Worm (Caenorhabditis elegans) whole organism, young adult: ENCODE results near the gene glb-6.

Source experiments
- B0019.2 ChIP-seq: fragments of 200-800 bp; sonication (Bioruptor generic); conservative IDR thresholded peaks from 2 replicates; pipeline ENCODE4 v1.3.6; 2022; ENCODE audit warnings: missing genetic modification reagents, missing genetic modification characterization, missing compliant biosample characterization
- B0035.1 ChIP-seq: sonication (generic microtip); optimal IDR thresholded peaks from 2 replicates; lab custom pipeline; 2016; ENCODE audit warnings: missing genetic modification characterization, mild to moderate bottlenecking, missing compliant biosample characterization, missing genotype, missing genetic modification reagents
- B0336.3 ChIP-seq: fragments of 200-800 bp; sonication (Bioruptor generic); IDR thresholded peaks from 2 replicates; pipeline ENCODE4 v1.3.6; 2022; ENCODE audit warnings: missing genetic modification characterization, missing compliant biosample characterization
- C17E4.6 ChIP-seq: fragments of 200-800 bp; sonication (Bioruptor generic); IDR thresholded peaks from 2 replicates; pipeline ENCODE4 v1.3.6; 2022; ENCODE audit warnings: missing genetic modification reagents, missing genetic modification characterization, missing compliant biosample characterization
- F10E7.11 ChIP-seq: sonication (generic microtip); optimal IDR thresholded peaks from 2 replicates; lab custom pipeline; 2017; ENCODE audit warnings: mild to moderate bottlenecking, missing genetic modification characterization, moderate library complexity, missing compliant biosample characterization
- F23B12.7 ChIP-seq: sonication (generic microtip); optimal IDR thresholded peaks from 2 replicates; lab custom pipeline; 2017; ENCODE audit warnings: missing genetic modification characterization, mild to moderate bottlenecking, missing compliant biosample characterization, antibody characterized with exemption, moderate library complexity; ENCODE audit not compliant: insufficient read depth
- F33H1.4 ChIP-seq: fragments of 200-800 bp; sonication (Bioruptor generic); IDR thresholded peaks from 2 replicates; pipeline ENCODE4 v1.3.6; 2022; ENCODE audit warnings: missing genetic modification reagents, missing genetic modification characterization, missing compliant biosample characterization
- F49E8.2 ChIP-seq: sonication (generic microtip); optimal IDR thresholded peaks from 3 replicates; lab custom pipeline; 2017; ENCODE audit warnings: missing genetic modification characterization, mild to moderate bottlenecking, missing compliant biosample characterization, antibody characterized with exemption, moderate library complexity; ENCODE audit not compliant: insufficient read depth
- F57A8.1 ChIP-seq: fragments of 200-800 bp; sonication (Bioruptor generic); optimal IDR thresholded peaks from 2 replicates; lab custom pipeline; 2018; ENCODE audit warnings: mild to moderate bottlenecking, missing genetic modification characterization, moderate library complexity, missing compliant biosample characterization
- F57C9.4 ChIP-seq: sonication (generic microtip); optimal IDR thresholded peaks from 2 replicates; lab custom pipeline; 2017; ENCODE audit warnings: mild to moderate bottlenecking, missing genetic modification characterization, missing compliant biosample characterization
- K11D2.4 ChIP-seq: fragments of 200-800 bp; sonication (Bioruptor generic); IDR thresholded peaks from 2 replicates; pipeline ENCODE4 v1.3.6; 2022; ENCODE audit warnings: missing genetic modification reagents, missing genetic modification characterization, missing compliant biosample characterization
- T07F8.4 ChIP-seq: sonication (generic microtip); optimal IDR thresholded peaks from 2 replicates; lab custom pipeline; 2016; ENCODE audit warnings: mild to moderate bottlenecking, missing genetic modification characterization, moderate library complexity, missing compliant biosample characterization
- T26A5.8 ChIP-seq: sonication (generic microtip); optimal IDR thresholded peaks from 2 replicates; lab custom pipeline; 2016; ENCODE audit warnings: missing genetic modification characterization, missing compliant biosample characterization
- Y53F4B.3 ChIP-seq: fragments of 200-800 bp; sonication (Bioruptor generic); IDR thresholded peaks from 2 replicates; pipeline ENCODE4 v1.3.6; 2022; ENCODE audit warnings: missing genetic modification reagents, missing genetic modification characterization, missing compliant biosample characterization
- Y53G8AR.9 ChIP-seq: fragments of 200-800 bp; sonication (Bioruptor generic); conservative IDR thresholded peaks from 2 replicates; pipeline ENCODE4 v1.3.6; 2022; ENCODE audit warnings: missing genetic modification reagents, missing genetic modification characterization, missing compliant biosample characterization
- Y67H2A.10 ChIP-seq: fragments of 200-800 bp; sonication (Bioruptor generic); conservative IDR thresholded peaks from 2 replicates; pipeline ENCODE4 v1.3.6; 2022; ENCODE audit warnings: missing genetic modification reagents, missing genetic modification characterization, missing compliant biosample characterization
- Y95B8A.8 ChIP-seq: fragments of 200-800 bp; sonication (Bioruptor generic); IDR thresholded peaks from 2 replicates; pipeline ENCODE4 v1.3.6; 2022; ENCODE audit warnings: missing genetic modification reagents, missing genetic modification characterization, missing compliant biosample characterization
- ZK185.1 ChIP-seq: sonication (generic microtip); optimal IDR thresholded peaks from 2 replicates; lab custom pipeline; 2016; ENCODE audit warnings: mild to moderate bottlenecking, missing genetic modification characterization, missing compliant biosample characterization; ENCODE audit not compliant: poor library complexity, severe bottlenecking
- akir-1 ChIP-seq: fragments of 200-800 bp; sonication (Bioruptor generic); optimal IDR thresholded peaks from 2 replicates; lab custom pipeline; 2018; ENCODE audit warnings: mild to moderate bottlenecking, missing genetic modification characterization, moderate library complexity, missing compliant biosample characterization
- ama-1 ChIP-seq, 3 experiments: fragments of 150-350 bp in 1 of 3; sonication (generic microtip) in 2 of 3; optimal IDR thresholded peaks; 2 replicates each; lab custom pipeline; 2014 to 2018; ENCODE audit warnings: missing biosample characterization in 2 of 3, missing genetic modification characterization in 2 of 3, missing genetic modification reagents in 2 of 3
- atf-7 ChIP-seq: sonication (generic microtip); optimal IDR thresholded peaks from 2 replicates; lab custom pipeline; 2017; ENCODE audit warnings: mild to moderate bottlenecking, missing genetic modification characterization, missing compliant biosample characterization
- attf-6 ChIP-seq: fragments of 200-800 bp; sonication (Bioruptor generic); IDR thresholded peaks from 2 replicates; pipeline ENCODE4 v1.3.6; 2022; ENCODE audit warnings: missing genetic modification reagents, missing genetic modification characterization, missing compliant biosample characterization
- ccch-3 ChIP-seq: fragments of 200-800 bp; sonication (Bioruptor generic); optimal IDR thresholded peaks from 2 replicates; lab custom pipeline; 2018; ENCODE audit warnings: mild to moderate bottlenecking, missing genetic modification characterization, missing compliant biosample characterization
- die-1 ChIP-seq: sonication (generic microtip); optimal IDR thresholded peaks from 2 replicates; lab custom pipeline; 2016; ENCODE audit warnings: missing genotype, mild to moderate bottlenecking, missing genetic modification characterization, missing compliant biosample characterization
- dpl-1 ChIP-seq: fragments of 150-350 bp; optimal IDR thresholded peaks from 2 replicates; lab custom pipeline; 2014; ENCODE audit warnings: missing biosample characterization, missing genetic modification reagents, missing genetic modification characterization
- efl-1 ChIP-seq: fragments of 150-350 bp; optimal IDR thresholded peaks from 2 replicates; lab custom pipeline; 2014; ENCODE audit warnings: missing biosample characterization, missing genetic modification reagents, missing genetic modification characterization
- hlh-12 ChIP-seq: sonication (generic microtip); optimal IDR thresholded peaks from 2 replicates; lab custom pipeline; 2016; ENCODE audit warnings: missing genetic modification characterization, missing compliant biosample characterization
- hmg-1.2 ChIP-seq: fragments of 200-800 bp; sonication (Bioruptor generic); IDR thresholded peaks from 2 replicates; pipeline ENCODE4 v1.3.6; 2022; ENCODE audit warnings: missing genetic modification reagents, missing genetic modification characterization, missing compliant biosample characterization
- let-526 ChIP-seq: fragments of 200-800 bp; sonication (Bioruptor generic); IDR thresholded peaks from 2 replicates; pipeline ENCODE4 v1.3.6; 2022; ENCODE audit warnings: missing genetic modification reagents, missing genetic modification characterization, missing compliant biosample characterization
- lin-35 ChIP-seq, 3 experiments: fragments of 150-350 bp in 2 of 3; sonication (generic microtip) in 1 of 3; optimal IDR thresholded peaks; 2 replicates each; lab custom pipeline; 2014 to 2018; ENCODE audit warnings: missing biosample characterization in 3 of 3, missing genetic modification characterization in 3 of 3, missing genetic modification reagents in 3 of 3
- lin-54 ChIP-seq: fragments of 200-800 bp; sonication (Bioruptor generic); optimal IDR thresholded peaks from 2 replicates; lab custom pipeline; 2018; ENCODE audit warnings: mild to moderate bottlenecking, missing genetic modification characterization, missing compliant biosample characterization
- lsl-1 ChIP-seq: fragments of 200-800 bp; sonication (Bioruptor generic); optimal IDR thresholded peaks from 2 replicates; lab custom pipeline; 2018; ENCODE audit warnings: mild to moderate bottlenecking, missing genetic modification characterization, moderate library complexity, missing compliant biosample characterization
- nfya-1 ChIP-seq: sonication (generic microtip); optimal IDR thresholded peaks from 2 replicates; lab custom pipeline; 2017; ENCODE audit warnings: antibody characterized with exemption, missing compliant biosample characterization, missing genetic modification characterization, borderline replicate concordance; ENCODE audit not compliant: insufficient read depth
- nfya-2 ChIP-seq: fragments of 200-800 bp; sonication (Bioruptor generic); IDR thresholded peaks from 2 replicates; pipeline ENCODE4 v1.3.6; 2022; ENCODE audit warnings: missing genetic modification reagents, missing genetic modification characterization, missing compliant biosample characterization
- nfyb-1 ChIP-seq: fragments of 200-800 bp; sonication (Bioruptor generic); IDR thresholded peaks from 2 replicates; pipeline ENCODE4 v1.3.6; 2022; ENCODE audit warnings: missing genetic modification reagents, missing genetic modification characterization, missing compliant biosample characterization
- nhr-120 ChIP-seq: fragments of 200-800 bp; sonication (Bioruptor generic); IDR thresholded peaks from 2 replicates; pipeline ENCODE4 v1.3.6; 2022; ENCODE audit warnings: missing genetic modification characterization, missing compliant biosample characterization
- pha-4 ChIP-seq: fragments of 150-350 bp; sonication (generic microtip); optimal IDR thresholded peaks from 2 replicates; lab custom pipeline; 2014; ENCODE audit warnings: missing biosample characterization, missing genetic modification reagents, missing genetic modification characterization
- snpc-1.1 ChIP-seq: sonication (generic microtip); optimal IDR thresholded peaks from 2 replicates; lab custom pipeline; 2017; ENCODE audit warnings: missing genetic modification characterization, mild to moderate bottlenecking, missing compliant biosample characterization, antibody characterized with exemption, moderate library complexity, missing genotype, missing genetic modification reagents; ENCODE audit not compliant: insufficient read depth
- tbp1 ChIP-seq: fragments of 200-800 bp; sonication (Bioruptor generic); optimal IDR thresholded peaks from 2 replicates; lab custom pipeline; 2018; ENCODE audit warnings: mild to moderate bottlenecking, missing genetic modification characterization, missing compliant biosample characterization
- tbx-9 ChIP-seq: sonication (generic microtip); optimal IDR thresholded peaks from 2 replicates; lab custom pipeline; 2016; ENCODE audit warnings: borderline replicate concordance, missing genetic modification characterization, inconsistent platforms, missing compliant biosample characterization
- unc-130 ChIP-seq: sonication (generic microtip); optimal IDR thresholded peaks from 2 replicates; lab custom pipeline; 2016; ENCODE audit warnings: missing genetic modification reagents, missing genetic modification characterization, missing compliant biosample characterization
- unc-62 ChIP-seq: fragments of 150-350 bp; optimal IDR thresholded peaks from 2 replicates; lab custom pipeline; 2014; ENCODE audit warnings: missing biosample characterization, missing genetic modification reagents, missing genetic modification characterization
- zim-3 ChIP-seq: sonication (generic microtip); optimal IDR thresholded peaks from 2 replicates; lab custom pipeline; 2017; ENCODE audit warnings: mild to moderate bottlenecking, missing genetic modification characterization, moderate library complexity, missing compliant biosample characterization
- ztf-18 ChIP-seq: sonication (generic microtip); optimal IDR thresholded peaks from 2 replicates; lab custom pipeline; 2016; ENCODE audit warnings: missing genotype, mild to moderate bottlenecking, missing genetic modification characterization, missing compliant biosample characterization
- ztf-22 ChIP-seq: fragments of 200-800 bp; sonication (Bioruptor generic); optimal IDR thresholded peaks from 2 replicates; lab custom pipeline; 2018; ENCODE audit warnings: mild to moderate bottlenecking, missing genetic modification characterization, moderate library complexity, missing compliant biosample characterization
- ztf-25 ChIP-seq: fragments of 200-800 bp; sonication (Bioruptor generic); IDR thresholded peaks from 2 replicates; pipeline ENCODE4 v1.3.6; 2022; ENCODE audit warnings: missing genetic modification reagents, missing genetic modification characterization, missing compliant biosample characterization
- ztf-28 ChIP-seq: fragments of 200-800 bp; sonication (Bioruptor generic); IDR thresholded peaks from 2 replicates; pipeline ENCODE4 v1.3.6; 2022; ENCODE audit warnings: missing genetic modification reagents, missing genetic modification characterization, missing compliant biosample characterization
- ztf-6 ChIP-seq: fragments of 200-800 bp; sonication (Bioruptor generic); IDR thresholded peaks from 2 replicates; pipeline ENCODE4 v1.3.6; 2022; ENCODE audit warnings: missing genetic modification reagents, missing genetic modification characterization, missing compliant biosample characterization

glb-6 gene

DNA sequence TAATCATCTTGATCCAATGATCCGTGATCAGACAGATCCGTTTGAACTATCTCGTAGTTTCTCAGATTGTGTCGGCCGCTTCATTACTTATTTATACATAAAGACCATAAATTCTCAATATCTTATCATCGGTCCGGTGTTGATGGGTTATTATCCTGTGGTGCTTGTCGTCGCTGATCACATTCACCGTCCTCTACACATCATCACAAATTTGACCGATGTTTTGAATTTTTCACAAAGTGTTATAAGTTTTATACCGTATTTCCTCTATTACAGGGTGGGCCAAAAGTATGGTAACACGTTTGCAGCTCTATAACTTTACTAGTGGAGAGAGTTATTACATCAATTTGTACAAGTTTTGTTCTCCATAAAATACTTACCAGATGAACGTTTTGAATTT, 17.6 kb upstream of the glb-6 start (continued):
- TF ChIP-seq dpl-1 (GFP tag; lab: Kevin White, UChicago) (no peak), ztf-18 (tag; lab: Kevin White, UChicago) (peak; percentile 38), ztf-22 (no peak), C17E4.6 (GFP tag; lab: Robert Waterston, UW) (no peak), nfyb-1 (GFP tag; lab: Robert Waterston, UW) (no peak), tbx-9 (tag; lab: Kevin White, UChicago) (no peak), tbp1 (GFP tag; lab: Kevin White, UChicago) (peak; percentile 81), F57C9.4 (tag; lab: Kevin White, UChicago) (no peak), Y53G8AR.9 (GFP tag; lab: Robert Waterston, UW) (no peak), B0336.3 (no peak), zim-3 (no peak), atf-7 (tag; lab: Kevin White, UChicago) (no peak), B0035.1 (tag; lab: Kevin White, UChicago) (no peak), ztf-6 (no peak), hmg-1.2 (GFP tag; lab: Robert Waterston, UW) (peak; percentile 39), unc-130 (no peak), hlh-12 (no peak), Y53F4B.3 (no peak), ccch-3 (no peak), pha-4 (no peak), die-1 (peak; percentile 68), F57A8.1 (GFP tag; lab: Kevin White, UChicago) (no peak), let-526 (GFP tag; lab: Robert Waterston, UW) (no peak), efl-1 (no peak), ztf-25 (0 out of 2 replicates have a peak, but pooled peaks have one; percentile 62), nfya-2 (GFP tag; lab: Robert Waterston, UW) (no peak), attf-6 (0 out of 2 replicates have a peak, but pooled peaks have one; percentile 51), snpc-1.1 (tag; lab: Kevin White, UChicago) (peak; percentile 87), F10E7.11 (tag; lab: Kevin White, UChicago) (no peak), lin-35 (GFP tag; optimal IDR thresholded peaks at IDR 0.05; lab: Kevin White, UChicago) (no peak), ztf-28 (no peak), K11D2.4 (no peak), ama-1 (optimal IDR thresholded peaks at IDR 0.05; lab: Kevin White, UChicago) (no peak), ama-1 (GFP tag; optimal IDR thresholded peaks at IDR 0.05; lab: Kevin White, UChicago) (no peak), Y67H2A.10 (GFP tag; lab: Robert Waterston, UW) (no peak), F49E8.2 (tag; lab: Kevin White, UChicago) (peak; percentile 25), unc-62 (GFP tag; lab: Kevin White, UChicago) (no peak), lin-54 (peak; percentile 12), ZK185.1 (tag; lab: Kevin White, UChicago) (peak; percentile 13), F23B12.7 (no peak), Y95B8A.8 (GFP tag; lab: Robert Waterston, UW) (0 out of 2 replicates have a peak, but pooled peaks have one; percentile 38), F33H1.4 (GFP tag; lab: Robert Waterston, UW) (peak; percentile 30; the same call in 1 of the 2 replicates), T07F8.4 (no peak), nfya-1 (tag; lab: Kevin White, UChicago) (no peak), T26A5.8 (tag; lab: Kevin White, UChicago) (no peak), akir-1 (GFP tag; lab: Kevin White, UChicago) (no peak), lsl-1 (GFP tag; lab: Kevin White, UChicago) (peak; percentile 38), nhr-120 (GFP tag; lab: Robert Waterston, UW) (no peak), B0019.2 (GFP tag; lab: Robert Waterston, UW) (no peak)
